Fruit fly (Drosophila melanogaster) whole organism, embryonic: ENCODE results near the gene tbc.

ENCODE experiments used
- CG10565 ChIP-seq: fragments of 200-800 bp; sonication (Bioruptor generic); optimal IDR thresholded peaks from 3 replicates; lab custom pipeline; 2016; ENCODE audit warnings: missing biosample characterization, mild to moderate bottlenecking, missing genetic modification characterization
- CG11456 ChIP-seq: fragments of 200-800 bp; sonication (Bioruptor generic); IDR thresholded peaks from 3 replicates; pipeline ENCODE4 v1.3.6; 2022; ENCODE audit warnings: missing biosample characterization, missing genetic modification characterization
- CG12071 ChIP-seq: fragments of 200-800 bp; sonication (Bioruptor generic); optimal IDR thresholded peaks from 3 replicates; lab custom pipeline; 2018; ENCODE audit warnings: missing biosample characterization, mild to moderate bottlenecking, missing genetic modification characterization
- CG1233 ChIP-seq: fragments of 200-800 bp; sonication (Bioruptor generic); optimal IDR thresholded peaks from 4 replicates; lab custom pipeline; 2018; ENCODE audit warnings: missing biosample characterization, mild to moderate bottlenecking, missing genetic modification characterization
- CG1603 ChIP-seq: fragments of 200-800 bp; sonication (Bioruptor generic); optimal IDR thresholded peaks from 2 replicates; lab custom pipeline; 2019; ENCODE audit warnings: missing biosample characterization, mild to moderate bottlenecking, missing genetic modification characterization, moderate library complexity
- CG17328 ChIP-seq: fragments of 200-800 bp; sonication (Bioruptor generic); IDR thresholded peaks from 2 replicates; pipeline ENCODE4 v1.3.6; 2022; ENCODE audit warnings: missing biosample characterization, missing genetic modification characterization
- CG18262 ChIP-seq: fragments of 200-800 bp; optimal IDR thresholded peaks from 3 replicates; lab custom pipeline; 2019; ENCODE audit warnings: missing biosample characterization, mild to moderate bottlenecking, missing genetic modification characterization, moderate library complexity
- CG1832 ChIP-seq: fragments of 200-800 bp; sonication (Bioruptor generic); optimal IDR thresholded peaks from 2 replicates; lab custom pipeline; 2017; ENCODE audit warnings: missing biosample characterization, mild to moderate bottlenecking, missing genetic modification characterization, inconsistent platforms
- CG33213 ChIP-seq: fragments of 200-800 bp; sonication (Bioruptor generic); optimal IDR thresholded peaks from 3 replicates; lab custom pipeline; 2016; ENCODE audit warnings: missing biosample characterization, missing genetic modification characterization
- CG42726 ChIP-seq: fragments of 200-800 bp; sonication (Bioruptor generic); IDR thresholded peaks from 2 replicates; pipeline ENCODE4 v1.3.6; 2022; ENCODE audit warnings: missing biosample characterization, missing genetic modification characterization; ENCODE audit not compliant: partially characterized antibody
- CG43689 ChIP-seq: fragments of 200-800 bp; sonication (Bioruptor generic); IDR thresholded peaks from 2 replicates; pipeline ENCODE4 v1.3.6; 2022; ENCODE audit warnings: missing biosample characterization, missing genetic modification characterization
- CG4404 ChIP-seq: fragments of 200-800 bp; sonication (Bioruptor generic); IDR thresholded peaks from 2 replicates; pipeline ENCODE4 v1.3.6; 2022; ENCODE audit warnings: missing biosample characterization, missing genetic modification characterization
- CG6654 ChIP-seq: fragments of 200-800 bp; sonication (Bioruptor generic); optimal IDR thresholded peaks from 2 replicates; lab custom pipeline; 2017; ENCODE audit warnings: missing biosample characterization, mild to moderate bottlenecking, missing genetic modification characterization
- CG6813 ChIP-seq: fragments of 200-800 bp; sonication (Bioruptor generic); optimal IDR thresholded peaks from 2 replicates; lab custom pipeline; 2017; ENCODE audit warnings: missing biosample characterization, missing genetic modification characterization, mild to moderate bottlenecking, moderate library complexity, missing genetic modification reagents
- CG8089 ChIP-seq: fragments of 200-800 bp; sonication (Bioruptor generic); optimal IDR thresholded peaks from 3 replicates; lab custom pipeline; 2016; ENCODE audit warnings: missing biosample characterization, missing genetic modification characterization
- CG9215 ChIP-seq: fragments of 200-800 bp; sonication (Bioruptor generic); IDR thresholded peaks from 2 replicates; pipeline ENCODE4 v1.3.6; 2022; ENCODE audit warnings: missing biosample characterization, missing genetic modification characterization
- Camta ChIP-seq: fragments of 200-800 bp; sonication (Bioruptor generic); optimal IDR thresholded peaks from 2 replicates; lab custom pipeline; 2016; ENCODE audit warnings: missing biosample characterization, missing genetic modification characterization
- CkIIα-i1 ChIP-seq: fragments of 200-800 bp; sonication (Bioruptor generic); IDR thresholded peaks from 2 replicates; pipeline ENCODE4 v1.3.6; 2022; ENCODE audit warnings: missing biosample characterization, missing genetic modification characterization
- CrebB ChIP-seq: fragments of 200-800 bp; sonication (Bioruptor generic); optimal IDR thresholded peaks from 3 replicates; lab custom pipeline; 2018; ENCODE audit warnings: missing biosample characterization, mild to moderate bottlenecking, missing genetic modification characterization
- Dbx ChIP-seq: fragments of 200-800 bp; sonication (Bioruptor generic); IDR thresholded peaks from 3 replicates; pipeline ENCODE4 v1.3.6; 2022; ENCODE audit warnings: missing biosample characterization, missing genetic modification characterization
- Fer2 ChIP-seq: fragments of 200-800 bp; sonication (Bioruptor generic); optimal IDR thresholded peaks from 2 replicates; lab custom pipeline; 2018; ENCODE audit warnings: missing biosample characterization, mild to moderate bottlenecking, missing genetic modification characterization, moderate library complexity
- Hmx ChIP-seq: fragments of 200-800 bp; sonication (Bioruptor generic); optimal IDR thresholded peaks from 2 replicates; lab custom pipeline; 2016; ENCODE audit warnings: missing biosample characterization, missing genetic modification characterization
- Max ChIP-seq: fragments of 200-800 bp; sonication (Bioruptor generic); optimal IDR thresholded peaks from 2 replicates; lab custom pipeline; 2016; ENCODE audit warnings: missing biosample characterization, mild to moderate bottlenecking, missing genetic modification characterization
- PHDP ChIP-seq: fragments of 200-800 bp; sonication (Bioruptor generic); optimal IDR thresholded peaks from 3 replicates; lab custom pipeline; 2018; ENCODE audit warnings: missing biosample characterization, mild to moderate bottlenecking, missing genetic modification characterization, moderate library complexity
- Pdp1 ChIP-seq, 2 experiments: fragments of 200-800 bp; sonication (Bioruptor generic); optimal IDR thresholded peaks; 3 replicates each; lab custom pipeline; 2016; ENCODE audit warnings: missing biosample characterization in 2 of 2, missing genetic modification characterization in 2 of 2, mild to moderate bottlenecking in 1 of 2, moderate library complexity in 1 of 2
- cas ChIP-seq: fragments of 200-800 bp; sonication (Bioruptor generic); IDR thresholded peaks from 2 replicates; pipeline ENCODE4 v1.3.6; 2022; ENCODE audit warnings: missing biosample characterization, missing genetic modification characterization
- caup ChIP-seq: fragments of 200-800 bp; sonication (Bioruptor generic); optimal IDR thresholded peaks from 3 replicates; lab custom pipeline; 2017; ENCODE audit warnings: missing biosample characterization, mild to moderate bottlenecking, missing genetic modification characterization, moderate library complexity; ENCODE audit not compliant: severe bottlenecking
- dpn ChIP-seq, 2 experiments: fragments of 200-800 bp; sonication (Bioruptor generic); optimal IDR thresholded peaks; 3 replicates each; lab custom pipeline; 2016; ENCODE audit warnings: missing biosample characterization in 2 of 2, missing genetic modification characterization in 2 of 2
- en ChIP-seq: fragments of 200-800 bp; sonication (Bioruptor generic); optimal IDR thresholded peaks from 2 replicates; lab custom pipeline; 2016; ENCODE audit warnings: missing biosample characterization, missing genetic modification characterization
- eyg ChIP-seq: fragments of 200-800 bp; sonication (Bioruptor generic); optimal IDR thresholded peaks from 3 replicates; lab custom pipeline; 2016; ENCODE audit warnings: missing biosample characterization, missing genetic modification characterization
- fd3F ChIP-seq: fragments of 200-800 bp; sonication (Bioruptor generic); optimal IDR thresholded peaks from 2 replicates; lab custom pipeline; 2018; ENCODE audit warnings: missing biosample characterization, mild to moderate bottlenecking, missing genetic modification characterization, moderate library complexity
- fd64A ChIP-seq: fragments of 200-800 bp; sonication (Bioruptor generic); optimal IDR thresholded peaks from 3 replicates; lab custom pipeline; 2018; ENCODE audit warnings: missing biosample characterization, mild to moderate bottlenecking, missing genetic modification characterization
- fu2 ChIP-seq: fragments of 200-800 bp; sonication (Bioruptor generic); optimal IDR thresholded peaks from 2 replicates; lab custom pipeline; 2016; ENCODE audit warnings: missing biosample characterization, missing genetic modification characterization
- gsb ChIP-seq: fragments of 200-800 bp; sonication (Bioruptor generic); IDR thresholded peaks from 2 replicates; pipeline ENCODE4 v1.3.6; 2022; ENCODE audit warnings: missing biosample characterization, missing genetic modification characterization
- insv ChIP-seq, 2 experiments: fragments of 200-800 bp; sonication (Bioruptor generic); optimal IDR thresholded peaks; 3 replicates each; lab custom pipeline; 2016 to 2018; ENCODE audit warnings: missing biosample characterization in 2 of 2, missing genetic modification characterization in 2 of 2
- kah ChIP-seq: fragments of 200-800 bp; sonication (Bioruptor generic); optimal IDR thresholded peaks from 2 replicates; lab custom pipeline; 2018; ENCODE audit warnings: missing biosample characterization, mild to moderate bottlenecking, missing genetic modification characterization
- kni ChIP-seq: fragments of 200-800 bp; sonication (Bioruptor generic); optimal IDR thresholded peaks from 3 replicates; lab custom pipeline; 2017; ENCODE audit warnings: mild to moderate bottlenecking, missing biosample characterization, missing genetic modification reagents, missing genetic modification characterization
- luna ChIP-seq: fragments of 200-800 bp; sonication (Bioruptor generic); optimal IDR thresholded peaks from 2 replicates; lab custom pipeline; 2016; ENCODE audit warnings: missing biosample characterization, missing genetic modification characterization
- maf-S ChIP-seq: fragments of 200-800 bp; sonication (Bioruptor generic); optimal IDR thresholded peaks from 2 replicates; lab custom pipeline; 2016; ENCODE audit warnings: missing biosample characterization, missing genetic modification characterization
- nau ChIP-seq: fragments of 200-800 bp; sonication (Bioruptor generic); optimal IDR thresholded peaks from 3 replicates; lab custom pipeline; 2017; ENCODE audit warnings: missing biosample characterization, mild to moderate bottlenecking, missing genetic modification characterization, missing genetic modification reagents
- pita ChIP-seq: fragments of 200-800 bp; sonication (Bioruptor generic); optimal IDR thresholded peaks from 2 replicates; lab custom pipeline; 2017; ENCODE audit warnings: missing biosample characterization, mild to moderate bottlenecking, missing genetic modification characterization
- pum ChIP-seq: fragments of 200-800 bp; sonication (Bioruptor generic); optimal IDR thresholded peaks from 2 replicates; lab custom pipeline; 2016; ENCODE audit warnings: missing biosample characterization, missing genetic modification characterization
- salm ChIP-seq: fragments of 200-800 bp; sonication (Bioruptor generic); optimal IDR thresholded peaks from 2 replicates; lab custom pipeline; 2018; ENCODE audit warnings: missing biosample characterization, mild to moderate bottlenecking, missing genetic modification characterization
- sens-2 ChIP-seq: fragments of 200-800 bp; sonication (Bioruptor generic); IDR thresholded peaks from 2 replicates; pipeline ENCODE4 v1.3.6; 2022; ENCODE audit warnings: missing biosample characterization, missing genetic modification characterization
- tgo ChIP-seq: fragments of 200-800 bp; sonication (Bioruptor generic); IDR thresholded peaks from 3 replicates; pipeline ENCODE4 v1.3.6; 2022; ENCODE audit warnings: missing biosample characterization, missing genetic modification characterization
- tin ChIP-seq: fragments of 200-800 bp; sonication (Bioruptor generic); optimal IDR thresholded peaks from 3 replicates; lab custom pipeline; 2016; ENCODE audit warnings: missing biosample characterization, missing genetic modification characterization
- ttk ChIP-seq: fragments of 200-800 bp; sonication (Bioruptor generic); IDR thresholded peaks from 2 replicates; pipeline ENCODE4 v2.1.2; 2022; ENCODE audit warnings: missing biosample characterization, missing genetic modification characterization
- tx ChIP-seq: fragments of 200-800 bp; sonication (Bioruptor generic); optimal IDR thresholded peaks from 2 replicates; lab custom pipeline; 2016; ENCODE audit warnings: missing biosample characterization, missing genetic modification characterization
- wdn ChIP-seq: fragments of 200-800 bp; sonication (Bioruptor generic); IDR thresholded peaks from 2 replicates; pipeline ENCODE4 v1.3.6; 2022; ENCODE audit warnings: missing biosample characterization, missing genetic modification characterization
- yki ChIP-seq: fragments of >200 bp; optimal IDR thresholded peaks from 3 replicates; lab custom pipeline; 2018
- zen2 ChIP-seq: fragments of 200-800 bp; sonication (Bioruptor generic); IDR thresholded peaks from 3 replicates; pipeline ENCODE4 v1.3.6; 2022; ENCODE audit warnings: missing biosample characterization, missing genetic modification characterization; ENCODE audit not compliant: partially characterized antibody

The tbc gene

DNA sequence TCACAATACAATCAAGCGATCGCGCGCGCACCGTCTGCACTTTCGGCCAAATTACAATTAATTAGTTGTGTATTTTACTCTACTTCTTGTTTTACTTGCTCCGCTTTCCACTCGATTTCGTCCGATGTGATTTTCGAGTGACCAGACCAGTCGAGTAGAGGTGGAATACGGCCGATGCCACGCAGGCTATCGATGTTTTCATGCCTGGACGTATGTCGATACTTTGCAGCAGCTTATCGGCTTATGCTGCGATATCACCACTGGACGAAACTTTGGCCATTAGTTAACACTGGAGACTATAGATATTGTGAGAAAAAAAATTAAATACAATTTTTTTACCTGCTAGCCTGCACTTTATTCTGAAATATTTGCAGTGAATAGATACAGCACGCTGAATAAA, 61.4 kb downstream of the tbc start, which contains the start of gene RhoGAP19D (continued):
- TF ChIP-seq CG1233 (GFP tag; lab: Kevin White, UChicago) (peak; percentile 19), kni (GFP tag; lab: Kevin White, UChicago) (peak; percentile 3), CG17328 (no peak), tin (peak; percentile 63), pita (GFP tag; lab: Kevin White, UChicago) (no peak), CG33213 (GFP tag; lab: Kevin White, UChicago) (peak; percentile 80), CG6654 (GFP tag; lab: Kevin White, UChicago) (no peak), Camta (GFP tag; lab: Kevin White, UChicago) (no peak), tx (GFP tag; lab: Kevin White, UChicago) (peak; percentile 54), CG11456 (GFP tag; lab: Robert Waterston, UW) (peak; percentile 82), CG4404 (GFP tag; lab: Robert Waterston, UW) (0 out of 2 replicates have a peak, but pooled peaks have one; percentile 27), Hmx (GFP tag; lab: Kevin White, UChicago) (no peak), nau (GFP tag; lab: Kevin White, UChicago) (no peak), insv (GFP tag; optimal IDR thresholded peaks at IDR 0.05; lab: Kevin White, UChicago) (peak in 1 of 2 experiments; percentile 38), tgo (GFP tag; lab: Robert Waterston, UW) (peak; percentile 39; the same call in 2 of the 3 replicates), luna (GFP tag; lab: Kevin White, UChicago) (peak; percentile 64), wdn (GFP tag; lab: Robert Waterston, UW) (no peak), CG6813 (GFP tag; lab: Kevin White, UChicago) (peak; percentile 7), kah (GFP tag; lab: Kevin White, UChicago) (no peak), Dbx (GFP tag; lab: Robert Waterston, UW) (peak; percentile 88), Fer2 (tag; lab: Kevin White, UChicago) (no peak), ttk (GFP tag; lab: Robert Waterston, UW) (no peak), sens-2 (no peak), CG12071 (GFP tag; lab: Kevin White, UChicago) (peak; percentile 6), fd3F (GFP tag; lab: Kevin White, UChicago) (peak; percentile 4), caup (peak; percentile 65), CG1603 (peak; percentile 85), yki (lab: Kevin White, UChicago) (no peak), en (no peak), PHDP (peak; percentile 5), gsb (GFP tag; lab: Robert Waterston, UW) (no peak), dpn (GFP tag; optimal IDR thresholded peaks at IDR 0.05; lab: Kevin White, UChicago) (peak; percentile 69 to 73), CG10565 (GFP tag; lab: Kevin White, UChicago) (no peak), CG43689 (no peak), Max (no peak), CG42726 (GFP tag; lab: Robert Waterston, UW) (peak; percentile 98), fu2 (GFP tag; lab: Kevin White, UChicago) (peak; percentile 32), cas (GFP tag; lab: Robert Waterston, UW) (no peak), CrebB (tag; lab: Kevin White, UChicago) (peak; percentile 32), CkIIα-i1 (GFP tag; lab: Robert Waterston, UW) (no peak), pum (GFP tag; lab: Kevin White, UChicago) (peak; percentile 26), maf-S (GFP tag; lab: Kevin White, UChicago) (peak; percentile 37), CG9215 (peak; percentile 50; the same call in 1 of the 2 replicates), fd64A (GFP tag; lab: Kevin White, UChicago) (no peak), CG8089 (GFP tag; lab: Kevin White, UChicago) (peak; percentile 25), CG1832 (no peak), salm (tag; lab: Kevin White, UChicago) (no peak), eyg (GFP tag; lab: Kevin White, UChicago) (peak; percentile 9), Pdp1 (GFP tag; optimal IDR thresholded peaks at IDR 0.05; lab: Kevin White, UChicago) (peak; percentile 58 to 62), CG18262 (tag; lab: Kevin White, UChicago) (no peak), zen2 (GFP tag; lab: Robert Waterston, UW) (peak; percentile 93)
